Fruit fly (Drosophila melanogaster) whole organism, pupa: ENCODE results near the gene Ork1.

ENCODE experiments used
- CG10348 ChIP-seq: fragments of 200-800 bp; sonication (Bioruptor generic); IDR thresholded peaks from 2 replicates; pipeline ENCODE4 v1.3.6; 2022; ENCODE audit warnings: missing biosample characterization, missing genetic modification characterization
- CG12605 ChIP-seq: fragments of 200-800 bp; sonication (Bioruptor generic); IDR thresholded peaks from 2 replicates; pipeline ENCODE4 v1.3.6; 2022; ENCODE audit warnings: missing biosample characterization, missing genetic modification characterization
- CG13204 ChIP-seq: fragments of 200-800 bp; sonication (Bioruptor generic); optimal IDR thresholded peaks from 2 replicates; lab custom pipeline; 2018; ENCODE audit warnings: missing biosample characterization, mild to moderate bottlenecking, missing genetic modification characterization, moderate library complexity
- CG14655 ChIP-seq: fragments of 200-800 bp; sonication (Bioruptor generic); optimal IDR thresholded peaks from 3 replicates; lab custom pipeline; 2017; ENCODE audit warnings: mild to moderate bottlenecking, missing biosample characterization, missing genetic modification reagents, missing genetic modification characterization
- CG15710 ChIP-seq: fragments of 200-800 bp; sonication (Bioruptor generic); optimal IDR thresholded peaks from 2 replicates; lab custom pipeline; 2018; ENCODE audit warnings: missing biosample characterization, mild to moderate bottlenecking, missing genetic modification characterization, moderate library complexity
- CG17806 ChIP-seq: fragments of 200-800 bp; sonication (Bioruptor generic); optimal IDR thresholded peaks from 2 replicates; lab custom pipeline; 2018; ENCODE audit warnings: missing biosample characterization, mild to moderate bottlenecking, missing genetic modification characterization, moderate library complexity
- CG32121 ChIP-seq: fragments of 200-800 bp; sonication (Bioruptor generic); IDR thresholded peaks from 2 replicates; pipeline ENCODE4 v1.3.6; 2022; ENCODE audit warnings: missing biosample characterization, missing genetic modification characterization
- CG34367 ChIP-seq: fragments of 200-800 bp; sonication (Bioruptor generic); optimal IDR thresholded peaks from 2 replicates; lab custom pipeline; 2018; ENCODE audit warnings: missing biosample characterization, mild to moderate bottlenecking, missing genetic modification characterization
- CG4496 ChIP-seq: fragments of 200-800 bp; sonication (Bioruptor generic); IDR thresholded peaks from 3 replicates; pipeline ENCODE4 v1.3.6; 2022; ENCODE audit warnings: missing biosample characterization, missing genetic modification characterization
- CG8159 ChIP-seq: fragments of 200-800 bp; sonication (Bioruptor generic); optimal IDR thresholded peaks from 3 replicates; lab custom pipeline; 2018; ENCODE audit warnings: missing biosample characterization, mild to moderate bottlenecking, missing genetic modification characterization, moderate library complexity
- CG8301 ChIP-seq: fragments of 200-800 bp; sonication (Bioruptor generic); optimal IDR thresholded peaks from 2 replicates; lab custom pipeline; 2018; ENCODE audit warnings: missing biosample characterization, mild to moderate bottlenecking, missing genetic modification characterization
- CG9948 ChIP-seq: fragments of 200-800 bp; sonication (Bioruptor generic); optimal IDR thresholded peaks from 2 replicates; lab custom pipeline; 2018; ENCODE audit warnings: missing biosample characterization, mild to moderate bottlenecking, missing genetic modification characterization, moderate library complexity
- D1 ChIP-seq: fragments of 200-800 bp; sonication (Bioruptor generic); optimal IDR thresholded peaks from 2 replicates; lab custom pipeline; 2018; ENCODE audit warnings: missing biosample characterization, mild to moderate bottlenecking, missing genetic modification characterization, moderate library complexity
- EcR ChIP-seq: fragments of 200-800 bp; sonication (Bioruptor generic); optimal IDR thresholded peaks from 3 replicates; lab custom pipeline; 2019; ENCODE audit warnings: missing biosample characterization, missing genetic modification characterization, mild to moderate bottlenecking, moderate library complexity, missing genetic modification reagents
- Ets98B ChIP-seq: fragments of 200-800 bp; sonication (Bioruptor generic); IDR thresholded peaks from 2 replicates; pipeline ENCODE4 v1.3.6; 2022; ENCODE audit warnings: missing biosample characterization, missing genetic modification characterization
- Pif1A ChIP-seq: fragments of 200-800 bp; sonication (Bioruptor generic); optimal IDR thresholded peaks from 3 replicates; lab custom pipeline; 2016; ENCODE audit warnings: missing biosample characterization, missing genetic modification characterization
- Pif1B ChIP-seq: fragments of 200-800 bp; sonication (Bioruptor generic); optimal IDR thresholded peaks from 3 replicates; lab custom pipeline; 2016; ENCODE audit warnings: missing biosample characterization, missing genetic modification characterization
- Snoo ChIP-seq: fragments of 200-800 bp; sonication (Bioruptor generic); optimal IDR thresholded peaks from 3 replicates; lab custom pipeline; 2017; ENCODE audit warnings: missing biosample characterization, mild to moderate bottlenecking, missing genetic modification characterization, inconsistent platforms
- fd96Ca ChIP-seq: fragments of 200-800 bp; sonication (Bioruptor generic); IDR thresholded peaks from 3 replicates; pipeline ENCODE4 v1.3.6; 2022; ENCODE audit warnings: missing biosample characterization, missing genetic modification characterization

Gene Ork1

DNA sequence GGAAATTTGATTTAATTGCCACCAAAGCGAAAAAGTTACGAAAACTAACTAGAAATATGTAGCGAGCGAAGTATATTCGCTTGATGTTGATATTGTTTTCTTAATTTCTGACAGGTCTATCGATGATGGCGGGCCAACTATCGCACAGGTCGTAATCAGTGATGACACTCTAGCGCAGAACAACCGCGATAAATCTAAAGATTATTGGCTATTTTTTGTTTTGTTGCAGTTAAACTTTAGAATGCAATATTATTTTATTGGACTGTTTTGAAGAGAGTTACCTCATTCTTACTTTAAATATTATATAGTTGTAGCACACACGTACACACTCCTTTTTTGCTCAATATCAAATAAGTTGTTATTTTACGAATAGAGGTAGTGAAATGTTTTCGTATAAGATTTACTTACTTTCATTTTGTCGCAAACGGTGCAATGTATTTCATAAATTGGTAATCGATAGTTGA lies 44.0 kb downstream of the Ork1 start, which contains the start of gene sbr:
TSS of gene sbr (minus strand) at position 121 of the 464 bp plus-strand sequence.
- TF ChIP-seq fd96Ca (GFP tag; lab: Robert Waterston, UW) (0 out of 3 replicates have a peak, but pooled peaks have one; percentile 10), Pif1A (GFP tag; lab: Kevin White, UChicago) (no peak)

- TF ChIP-seq EcR (GFP tag; lab: Kevin White, UChicago) (no peak), CG12605 (no peak), Snoo (tag; lab: Kevin White, UChicago) (no peak), CG8159 (no peak), Ets98B (GFP tag; lab: Robert Waterston, UW) (no peak), CG34367 (tag; lab: Kevin White, UChicago) (no peak)
Measured at dm6 chrX:10845256-10845655, 45.8 kb downstream of the Ork1 start.

DNA sequence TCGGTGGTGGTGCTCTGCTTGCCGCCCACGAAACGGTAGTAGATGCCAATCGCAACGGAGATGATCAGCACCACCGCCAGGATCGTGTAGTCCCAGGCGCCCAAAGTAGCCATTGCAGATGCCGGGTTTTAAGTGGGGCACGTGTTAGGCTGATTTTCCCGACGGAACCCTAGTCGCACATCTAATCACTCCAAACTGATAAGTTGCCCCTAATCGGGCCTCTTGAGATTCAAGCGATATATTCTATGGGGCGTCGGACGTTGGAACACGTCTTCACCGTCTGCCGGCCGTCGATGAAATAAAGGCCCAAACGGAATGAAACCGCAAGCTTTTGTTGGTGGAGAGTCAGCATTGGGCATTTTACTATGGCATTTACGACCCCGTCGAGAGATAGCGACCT lies 46.2 kb downstream of the Ork1 start, which contains the start of gene CG32669:
TSS of gene CG32669 (minus strand) at position 275 of the 400 bp plus-strand sequence.
- TF ChIP-seq Snoo (tag; lab: Kevin White, UChicago) (no peak), CG14655 (GFP tag; lab: Kevin White, UChicago) (no peak), CG8159 (no peak), CG12605 (no peak), Pif1B (no peak), CG9948 (tag; lab: Kevin White, UChicago) (no peak), D1 (no peak), CG15710 (tag; lab: Kevin White, UChicago) (no peak), CG13204 (GFP tag; lab: Kevin White, UChicago) (no peak), CG8301 (tag; lab: Kevin White, UChicago) (no peak), Ets98B (GFP tag; lab: Robert Waterston, UW) (no peak)

DNA sequence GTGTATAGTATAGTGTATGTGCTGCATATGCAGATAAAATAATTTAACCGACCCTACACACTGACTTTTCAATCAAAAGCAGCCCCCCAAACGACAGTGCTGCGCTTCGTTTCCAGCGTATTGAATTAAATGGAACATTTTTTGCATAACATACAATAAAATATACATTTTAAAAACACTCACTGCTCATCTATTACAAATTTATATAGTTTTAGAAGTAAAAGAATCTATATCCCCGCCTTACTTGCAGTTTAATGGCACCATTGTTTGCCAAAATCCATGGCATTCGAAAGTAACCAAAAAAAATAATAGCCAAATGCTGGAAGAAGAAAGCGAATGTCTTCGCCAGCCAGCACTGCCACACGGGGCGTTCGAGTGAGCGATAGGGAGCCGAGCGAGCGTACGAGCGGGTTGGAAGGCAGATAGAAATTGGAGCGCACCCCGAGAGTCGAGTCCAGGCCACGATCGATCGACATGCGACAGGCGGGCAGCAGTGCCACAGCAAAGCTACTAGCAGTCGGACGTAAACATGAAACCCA lies 49.3 kb downstream of the Ork1 start, which contains the start of gene CG15209:
TSS of gene CG15209 (plus strand) at position 489 of the 539 bp plus-strand sequence.
- TF ChIP-seq CG10348 (GFP tag; lab: Robert Waterston, UW) (no peak), CG9948 (tag; lab: Kevin White, UChicago) (no peak), CG4496 (GFP tag; lab: Robert Waterston, UW) (0 out of 3 replicates have a peak, but pooled peaks have one; percentile 9)

DNA sequence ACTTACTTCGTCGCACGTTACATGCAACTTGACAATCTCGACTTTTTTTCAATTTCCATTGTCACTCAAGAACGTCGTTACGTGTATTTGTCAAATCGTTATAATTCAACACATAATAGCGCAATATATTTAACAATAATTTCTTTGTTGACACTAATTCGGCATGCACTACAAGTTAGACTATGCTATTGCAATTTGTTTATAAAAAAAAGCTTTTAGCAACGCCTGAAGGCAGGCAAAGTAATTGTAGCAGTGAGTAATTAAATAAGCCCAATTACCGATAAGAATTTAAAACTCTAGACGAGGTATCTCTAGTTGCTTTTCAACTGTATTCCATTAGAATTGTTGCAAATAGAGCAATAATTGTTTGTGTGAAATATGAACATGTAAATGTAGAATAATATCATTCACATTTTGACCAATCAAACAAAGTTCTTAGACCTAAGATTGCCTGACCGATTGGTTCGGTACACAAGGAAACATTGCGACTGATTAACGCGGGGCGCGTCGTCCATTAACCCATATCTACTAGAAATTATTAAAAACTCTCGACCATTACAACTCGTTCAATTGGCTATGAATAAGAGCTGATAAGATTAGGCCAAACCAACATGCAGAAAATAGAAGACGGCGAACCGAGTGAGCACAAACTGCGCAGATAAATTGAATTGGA lies 50.0 kb downstream of the Ork1 start:
- no peak for TF ChIP-seq CG17806 (tag; lab: Kevin White, UChicago)
- no peak for TF ChIP-seq CG9948 (tag; lab: Kevin White, UChicago)
- peak; percentile 0 for TF ChIP-seq EcR (GFP tag; lab: Kevin White, UChicago)
- no peak for TF ChIP-seq Pif1B
- TF ChIP-seq Snoo (tag; lab: Kevin White, UChicago) = no peak
- no peak for TF ChIP-seq Ets98B (GFP tag; lab: Robert Waterston, UW)
- no peak for TF ChIP-seq D1

DNA sequence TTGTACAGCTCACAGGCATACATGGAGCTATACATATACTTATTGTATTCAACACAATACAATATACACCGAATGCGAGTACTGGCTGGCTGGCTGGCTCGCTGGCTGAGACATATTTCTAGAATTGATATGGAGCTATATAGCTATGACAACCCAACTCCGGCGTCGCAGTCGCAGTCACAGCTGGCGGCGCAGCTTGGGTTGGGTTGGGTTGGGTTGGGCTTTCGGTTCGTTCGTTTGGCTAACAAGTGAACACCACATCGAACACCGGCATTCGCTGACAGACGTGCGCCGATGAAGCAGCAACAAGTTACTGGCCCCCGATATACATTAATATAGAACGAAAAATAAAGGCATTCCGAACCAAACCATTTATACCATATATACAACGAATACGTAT lies 52.1 kb downstream of the Ork1 start, which contains the start of gene CG15210:
TSS of gene CG15210 (plus strand) at position 269 of the 400 bp plus-strand sequence.
- no peak for TF ChIP-seq D1
- no peak for TF ChIP-seq CG13204 (GFP tag; lab: Kevin White, UChicago)
- TF ChIP-seq CG14655 (GFP tag; lab: Kevin White, UChicago) = no peak
- no peak for TF ChIP-seq CG32121 (GFP tag; lab: Robert Waterston, UW)
- TF ChIP-seq EcR (GFP tag; lab: Kevin White, UChicago) = no peak
- TF ChIP-seq CG15710 (tag; lab: Kevin White, UChicago) = no peak
- no peak for TF ChIP-seq CG8301 (tag; lab: Kevin White, UChicago)
- no peak for TF ChIP-seq Ets98B (GFP tag; lab: Robert Waterston, UW)
- TF ChIP-seq fd96Ca (GFP tag; lab: Robert Waterston, UW) = no peak

- no peak for TF ChIP-seq Ets98B (GFP tag; lab: Robert Waterston, UW)
Measured at dm6 chrX:10835631-10836030, 55.4 kb downstream of the Ork1 start.

dm6 chrX:10832369-10832768 lies 58.7 kb downstream of the Ork1 start:
- TF ChIP-seq CG17806 (tag; lab: Kevin White, UChicago) (peak; percentile 6), Snoo (tag; lab: Kevin White, UChicago) (peak; percentile 36), D1 (peak; percentile 73), CG4496 (GFP tag; lab: Robert Waterston, UW) (no peak)
